Worm (Caenorhabditis elegans) whole organism, dauer: ENCODE measurements around the gene apy-1.

Experiments used
- unc-62 ChIP-seq: sonication (generic microtip); optimal IDR thresholded peaks from 2 replicates; lab custom pipeline; 2017; ENCODE audit warnings: missing biosample characterization, missing genetic modification reagents, missing genetic modification characterization

Gene apy-1

ce11 chrX:7569685-7570518 is at the start of gene apy-1:
TSS of gene apy-1 (minus strand) at chrX:7569722.
- no peak for TF ChIP-seq unc-62 (GFP tag; lab: Kevin White, UChicago)

ce11 chrX:7614466-7614865 is 44.9 kb upstream of the apy-1 start:
- no peak for TF ChIP-seq unc-62 (GFP tag; lab: Kevin White, UChicago)

ce11 chrX:7607982-7608381 is 38.5 kb upstream of the apy-1 start, which contains the start of gene twk-17:
TSS of gene twk-17 (minus strand) at chrX:7608082.
- TF ChIP-seq unc-62 (GFP tag; lab: Kevin White, UChicago): no peak

- TF ChIP-seq unc-62 (GFP tag; lab: Kevin White, UChicago): no peak
Observed at ce11 chrX:7596627-7597026, 27.1 kb upstream of the apy-1 start, which contains the start of gene C44E12.1. TSS of gene C44E12.1 (plus strand) at chrX:7596927.

ce11 chrX:7596029-7596428 is 26.5 kb upstream of the apy-1 start:
- no peak for TF ChIP-seq unc-62 (GFP tag; lab: Kevin White, UChicago)

- TF ChIP-seq unc-62 (GFP tag; lab: Kevin White, UChicago): no peak
Observed at ce11 chrX:7593931-7594544, 24.5 kb upstream of the apy-1 start.

ce11 chrX:7590756-7591155 is 21.2 kb upstream of the apy-1 start:
- TF ChIP-seq unc-62 (GFP tag; lab: Kevin White, UChicago): no peak

- no peak for TF ChIP-seq unc-62 (GFP tag; lab: Kevin White, UChicago)
Observed at ce11 chrX:7587741-7588235, 18.3 kb upstream of the apy-1 start.

ce11 chrX:7586588-7586987 is 17.1 kb upstream of the apy-1 start:
- no peak for TF ChIP-seq unc-62 (GFP tag; lab: Kevin White, UChicago)

- TF ChIP-seq unc-62 (GFP tag; lab: Kevin White, UChicago): no peak
Observed at ce11 chrX:7585610-7586259, 16.2 kb upstream of the apy-1 start, which contains the start of gene adt-2. TSS of gene adt-2 (plus strand) at chrX:7586209.

- no peak for TF ChIP-seq unc-62 (GFP tag; lab: Kevin White, UChicago)
Observed at ce11 chrX:7583930-7584329, 14.4 kb upstream of the apy-1 start.

ce11 chrX:7582223-7582622 is 12.7 kb upstream of the apy-1 start:
- TF ChIP-seq unc-62 (GFP tag; lab: Kevin White, UChicago): no peak

- TF ChIP-seq unc-62 (GFP tag; lab: Kevin White, UChicago): no peak
Observed at ce11 chrX:7578308-7578707, 8.8 kb upstream of the apy-1 start.

- TF ChIP-seq unc-62 (GFP tag; lab: Kevin White, UChicago): no peak
Observed at ce11 chrX:7577458-7578158, 8.1 kb upstream of the apy-1 start.

- TF ChIP-seq unc-62 (GFP tag; lab: Kevin White, UChicago): no peak
Observed at ce11 chrX:7575939-7576338, 6.4 kb upstream of the apy-1 start.
